Fruit fly (Drosophila melanogaster) whole organism, embryonic: ENCODE data around the gene CG5968.

ENCODE experiments used
- Bteb2 ChIP-seq: fragments of 200-800 bp; sonication (Bioruptor generic); optimal IDR thresholded peaks from 2 replicates; lab custom pipeline; 2016; ENCODE audit warnings: missing biosample characterization, missing genetic modification characterization
- CG10431 ChIP-seq: fragments of 200-800 bp; sonication (Bioruptor generic); optimal IDR thresholded peaks from 3 replicates; lab custom pipeline; 2018; ENCODE audit warnings: missing biosample characterization, mild to moderate bottlenecking, missing genetic modification characterization
- CG10979 ChIP-seq: fragments of 200-800 bp; sonication (Bioruptor generic); optimal IDR thresholded peaks from 2 replicates; lab custom pipeline; 2018; ENCODE audit warnings: missing biosample characterization, mild to moderate bottlenecking, missing genetic modification characterization, moderate library complexity
- CG11695 ChIP-seq: fragments of 200-800 bp; sonication (Bioruptor generic); IDR thresholded peaks from 3 replicates; pipeline ENCODE4 v1.3.6; 2022; ENCODE audit warnings: missing biosample characterization, missing genetic modification characterization
- CG11696 ChIP-seq: fragments of 200-800 bp; sonication (Bioruptor generic); IDR thresholded peaks from 2 replicates; pipeline ENCODE4 v1.3.6; 2022; ENCODE audit warnings: missing biosample characterization, missing genetic modification characterization
- CG12071 ChIP-seq: fragments of 200-800 bp; sonication (Bioruptor generic); optimal IDR thresholded peaks from 3 replicates; lab custom pipeline; 2018; ENCODE audit warnings: missing biosample characterization, mild to moderate bottlenecking, missing genetic modification characterization
- CG12155 ChIP-seq: fragments of 200-800 bp; sonication (Bioruptor generic); optimal IDR thresholded peaks from 3 replicates; lab custom pipeline; 2016; ENCODE audit warnings: missing biosample characterization, missing genetic modification characterization
- CG13287 ChIP-seq: fragments of 200-800 bp; sonication (Bioruptor generic); IDR thresholded peaks from 2 replicates; pipeline ENCODE4 v1.3.6; 2022; ENCODE audit warnings: missing biosample characterization, missing genetic modification characterization; ENCODE audit not compliant: partially characterized antibody
- CG14710 ChIP-seq: fragments of 200-800 bp; sonication (Bioruptor generic); optimal IDR thresholded peaks from 3 replicates; lab custom pipeline; 2019; ENCODE audit warnings: missing biosample characterization, mild to moderate bottlenecking, missing genetic modification characterization, moderate library complexity
- CG15601 ChIP-seq: fragments of 200-800 bp; sonication (Bioruptor generic); optimal IDR thresholded peaks from 3 replicates; lab custom pipeline; 2019; ENCODE audit warnings: missing biosample characterization, mild to moderate bottlenecking, missing genetic modification characterization, moderate library complexity
- CG17186 ChIP-seq: fragments of 200-800 bp; sonication (Bioruptor generic); optimal IDR thresholded peaks from 3 replicates; lab custom pipeline; 2017; ENCODE audit warnings: missing biosample characterization, missing genetic modification reagents, missing genetic modification characterization
- CG18262 ChIP-seq: fragments of 200-800 bp; optimal IDR thresholded peaks from 3 replicates; lab custom pipeline; 2019; ENCODE audit warnings: missing biosample characterization, mild to moderate bottlenecking, missing genetic modification characterization, moderate library complexity
- CG18764 ChIP-seq: fragments of 200-800 bp; sonication (Bioruptor generic); optimal IDR thresholded peaks from 3 replicates; lab custom pipeline; 2016; ENCODE audit warnings: missing biosample characterization, missing genetic modification characterization
- CG2202 ChIP-seq: fragments of 200-800 bp; sonication (Bioruptor generic); optimal IDR thresholded peaks from 2 replicates; lab custom pipeline; 2018; ENCODE audit warnings: missing biosample characterization, mild to moderate bottlenecking, missing genetic modification characterization
- CG2889 ChIP-seq: fragments of 200-800 bp; sonication (Bioruptor generic); IDR thresholded peaks from 3 replicates; pipeline ENCODE4 v1.3.6; 2022; ENCODE audit warnings: missing biosample characterization, missing genetic modification characterization
- CG6272 ChIP-seq: fragments of 200-800 bp; sonication (Bioruptor generic); IDR thresholded peaks from 2 replicates; pipeline ENCODE4 v1.3.6; 2022; ENCODE audit warnings: missing biosample characterization, missing genetic modification characterization
- CG7271 ChIP-seq: fragments of 200-800 bp; sonication (Bioruptor generic); optimal IDR thresholded peaks from 2 replicates; lab custom pipeline; 2018; ENCODE audit warnings: missing biosample characterization, mild to moderate bottlenecking, missing genetic modification characterization, moderate library complexity
- CG7839 ChIP-seq: fragments of 200-800 bp; sonication (Bioruptor generic); optimal IDR thresholded peaks from 3 replicates; lab custom pipeline; 2018; ENCODE audit warnings: missing biosample characterization, mild to moderate bottlenecking, missing genetic modification characterization, moderate library complexity
- CG9215 ChIP-seq: fragments of 200-800 bp; sonication (Bioruptor generic); IDR thresholded peaks from 2 replicates; pipeline ENCODE4 v1.3.6; 2022; ENCODE audit warnings: missing biosample characterization, missing genetic modification characterization
- CG9437 ChIP-seq: fragments of 200-800 bp; sonication (Bioruptor generic); optimal IDR thresholded peaks from 2 replicates; lab custom pipeline; 2018; ENCODE audit warnings: missing biosample characterization, mild to moderate bottlenecking, missing genetic modification characterization
- CG9727 ChIP-seq: fragments of 200-800 bp; sonication (Bioruptor generic); optimal IDR thresholded peaks from 3 replicates; lab custom pipeline; 2017; ENCODE audit warnings: missing biosample characterization, mild to moderate bottlenecking, missing genetic modification characterization
- Elba2 ChIP-seq: fragments of 200-800 bp; sonication (Bioruptor generic); optimal IDR thresholded peaks from 3 replicates; lab custom pipeline; 2016; ENCODE audit warnings: missing biosample characterization, missing genetic modification characterization
- Fer1 ChIP-seq: fragments of 200-800 bp; sonication (Bioruptor generic); optimal IDR thresholded peaks from 2 replicates; lab custom pipeline; 2017; ENCODE audit warnings: missing biosample characterization, mild to moderate bottlenecking, missing genetic modification characterization
- GATAe ChIP-seq: fragments of 200-800 bp; sonication (Bioruptor generic); conservative IDR thresholded peaks from 2 replicates; pipeline ENCODE4 v1.3.6; 2022; ENCODE audit warnings: missing biosample characterization, missing genetic modification characterization
- H15 ChIP-seq: fragments of 200-800 bp; sonication (Bioruptor generic); IDR thresholded peaks from 3 replicates; pipeline ENCODE4 v1.3.6; 2022; ENCODE audit warnings: missing biosample characterization, missing genetic modification characterization
- Lpt ChIP-seq: fragments of >200 bp; optimal IDR thresholded peaks from 2 replicates; lab custom pipeline; 2018; ENCODE audit warnings: missing biosample characterization, missing genetic modification characterization
- NK7.1 ChIP-seq: fragments of 200-800 bp; sonication (Bioruptor generic); optimal IDR thresholded peaks from 3 replicates; lab custom pipeline; 2016; ENCODE audit warnings: missing biosample characterization, missing genetic modification characterization
- TFAM ChIP-seq: fragments of 200-800 bp; sonication (Bioruptor generic); optimal IDR thresholded peaks from 2 replicates; lab custom pipeline; 2017; ENCODE audit warnings: missing biosample characterization, missing genetic modification characterization, inconsistent platforms
- Usf ChIP-seq: fragments of 200-800 bp; sonication (Bioruptor generic); optimal IDR thresholded peaks from 2 replicates; lab custom pipeline; 2017; ENCODE audit warnings: missing genotype, missing biosample characterization, missing genetic modification characterization
- abd-A ChIP-seq: fragments of 200-800 bp; sonication (Bioruptor generic); optimal IDR thresholded peaks from 3 replicates; lab custom pipeline; 2019; ENCODE audit warnings: missing biosample characterization, mild to moderate bottlenecking, missing genetic modification characterization, moderate library complexity
- ato ChIP-seq: fragments of 200-800 bp; sonication (Bioruptor generic); IDR thresholded peaks from 2 replicates; pipeline ENCODE4 v1.3.6; 2022; ENCODE audit warnings: missing biosample characterization, missing genetic modification characterization; ENCODE audit not compliant: partially characterized antibody
- cas ChIP-seq: fragments of 200-800 bp; sonication (Bioruptor generic); IDR thresholded peaks from 2 replicates; pipeline ENCODE4 v1.3.6; 2022; ENCODE audit warnings: missing biosample characterization, missing genetic modification characterization
- crol ChIP-seq: fragments of 200-800 bp; sonication (Bioruptor generic); IDR thresholded peaks from 2 replicates; pipeline ENCODE4 v1.3.6; 2022; ENCODE audit warnings: missing biosample characterization, missing genetic modification characterization
- dimm ChIP-seq: fragments of 200-800 bp; sonication (Bioruptor generic); IDR thresholded peaks from 2 replicates; pipeline ENCODE4 v1.3.6; 2022; ENCODE audit warnings: missing biosample characterization, missing genetic modification characterization
- dmrt11E ChIP-seq: fragments of 200-800 bp; sonication (Bioruptor generic); optimal IDR thresholded peaks from 3 replicates; lab custom pipeline; 2018; ENCODE audit warnings: missing biosample characterization, mild to moderate bottlenecking, missing genetic modification characterization, moderate library complexity
- fd64A ChIP-seq: fragments of 200-800 bp; sonication (Bioruptor generic); optimal IDR thresholded peaks from 3 replicates; lab custom pipeline; 2018; ENCODE audit warnings: missing biosample characterization, mild to moderate bottlenecking, missing genetic modification characterization
- fru ChIP-seq: fragments of >200 bp; optimal IDR thresholded peaks from 2 replicates; lab custom pipeline; 2017
- gro ChIP-seq: fragments of 200-800 bp; sonication (Bioruptor generic); optimal IDR thresholded peaks from 2 replicates; lab custom pipeline; 2016; ENCODE audit warnings: missing biosample characterization, missing genetic modification characterization
- gsb-n ChIP-seq: fragments of 200-800 bp; sonication (Bioruptor generic); optimal IDR thresholded peaks from 3 replicates; lab custom pipeline; 2018; ENCODE audit warnings: missing biosample characterization, mild to moderate bottlenecking, missing genetic modification characterization
- kni ChIP-seq: fragments of 200-800 bp; sonication (Bioruptor generic); optimal IDR thresholded peaks from 3 replicates; lab custom pipeline; 2017; ENCODE audit warnings: mild to moderate bottlenecking, missing biosample characterization, missing genetic modification reagents, missing genetic modification characterization
- odd ChIP-seq: fragments of 200-800 bp; sonication (Bioruptor generic); optimal IDR thresholded peaks from 2 replicates; lab custom pipeline; 2017; ENCODE audit warnings: missing biosample characterization, mild to moderate bottlenecking, missing genetic modification characterization
- org-1 ChIP-seq: fragments of 200-800 bp; sonication (Bioruptor generic); optimal IDR thresholded peaks from 2 replicates; lab custom pipeline; 2017; ENCODE audit warnings: missing biosample characterization, missing genetic modification characterization
- pb ChIP-seq: fragments of 200-800 bp; sonication (Bioruptor generic); optimal IDR thresholded peaks from 3 replicates; lab custom pipeline; 2016; ENCODE audit warnings: missing biosample characterization, missing genetic modification characterization
- peb ChIP-seq: fragments of 200-800 bp; sonication (Bioruptor generic); IDR thresholded peaks from 2 replicates; pipeline ENCODE4 v1.3.6; 2022; ENCODE audit warnings: missing biosample characterization, missing genetic modification characterization
- phol ChIP-seq: fragments of 200-800 bp; sonication (Bioruptor generic); optimal IDR thresholded peaks from 3 replicates; lab custom pipeline; 2018; ENCODE audit warnings: missing biosample characterization, mild to moderate bottlenecking, missing genetic modification characterization, moderate library complexity
- pros ChIP-seq: fragments of 200-800 bp; sonication (Bioruptor generic); optimal IDR thresholded peaks from 3 replicates; lab custom pipeline; 2019; ENCODE audit warnings: missing biosample characterization, mild to moderate bottlenecking, missing genetic modification characterization, moderate library complexity
- repo ChIP-seq: fragments of 200-800 bp; sonication (Bioruptor generic); optimal IDR thresholded peaks from 2 replicates; lab custom pipeline; 2016; ENCODE audit warnings: missing biosample characterization, missing genetic modification characterization
- sd ChIP-seq: fragments of 200-800 bp; sonication (Bioruptor generic); optimal IDR thresholded peaks from 3 replicates; lab custom pipeline; 2018; ENCODE audit warnings: missing biosample characterization, mild to moderate bottlenecking, missing genetic modification characterization, moderate library complexity
- stwl ChIP-seq: fragments of 200-800 bp; sonication (Bioruptor generic); optimal IDR thresholded peaks from 3 replicates; lab custom pipeline; 2018; ENCODE audit warnings: missing biosample characterization, mild to moderate bottlenecking, missing genetic modification characterization, moderate library complexity
- vfl ChIP-seq: fragments of 200-800 bp; sonication (Bioruptor generic); optimal IDR thresholded peaks from 2 replicates; lab custom pipeline; 2016; ENCODE audit warnings: missing biosample characterization, missing genetic modification characterization

The CG5968 gene

dm6 chr2L:16542997-16543593 is 6.7 kb downstream of the CG5968 start (continued):
- TF ChIP-seq stwl (tag; lab: Kevin White, UChicago) (peak; percentile 91), CG9215 (GFP tag; lab: Robert Waterston, UW) (no peak), CG17186 (GFP tag; lab: Kevin White, UChicago) (peak; percentile 55), CG18764 (GFP tag; lab: Kevin White, UChicago) (peak; percentile 55), Bteb2 (GFP tag; lab: Kevin White, UChicago) (peak; percentile 82), odd (peak; percentile 87), CG11696 (GFP tag; lab: Robert Waterston, UW) (0 out of 2 replicates have a peak, but pooled peaks have one; percentile 12), CG7271 (tag; lab: Kevin White, UChicago) (peak; percentile 78), repo (GFP tag; lab: Kevin White, UChicago) (peak; percentile 39), phol (tag; lab: Kevin White, UChicago) (peak; percentile 80), sd (peak; percentile 36), CG2202 (tag; lab: Kevin White, UChicago) (peak; percentile 81), CG18262 (tag; lab: Kevin White, UChicago) (peak; percentile 62), CG13287 (no peak; the same call in 1 of the 2 replicates), peb (no peak), dimm (GFP tag; lab: Robert Waterston, UW) (no peak), CG14710 (tag; lab: Kevin White, UChicago) (peak; percentile 63), kni (GFP tag; lab: Kevin White, UChicago) (peak; percentile 63), CG11695 (GFP tag; lab: Robert Waterston, UW) (peak; percentile 63; the same call in 2 of the 3 replicates), vfl (GFP tag; lab: Kevin White, UChicago) (peak; percentile 8), NK7.1 (peak; percentile 39), H15 (peak; percentile 58; the same call in 2 of the 3 replicates), fru (lab: Kevin White, UChicago) (no peak), CG12071 (peak; percentile 93), Usf (GFP tag; lab: Kevin White, UChicago) (peak; percentile 32), CG10431 (GFP tag; lab: Kevin White, UChicago) (peak; percentile 77), fd64A (peak; percentile 88), CG9437 (GFP tag; lab: Kevin White, UChicago) (peak; percentile 92), Elba2 (no peak), dmrt11E (tag; lab: Kevin White, UChicago) (peak; percentile 45), crol (GFP tag; lab: Robert Waterston, UW) (peak; percentile 13; the same call in 1 of the 2 replicates), CG6272 (peak; percentile 39; the same call in 1 of the 2 replicates), CG9727 (no peak), CG7839 (tag; lab: Kevin White, UChicago) (peak; percentile 31), pb (peak; percentile 9), TFAM (GFP tag; lab: Kevin White, UChicago) (no peak), abd-A (tag; lab: Kevin White, UChicago) (peak; percentile 46), CG2889 (GFP tag; lab: Robert Waterston, UW) (no peak), CG15601 (tag; lab: Kevin White, UChicago) (peak; percentile 78), pros (GFP tag; lab: Kevin White, UChicago) (no peak), org-1 (GFP tag; lab: Kevin White, UChicago) (peak; percentile 78), CG12155 (GFP tag; lab: Kevin White, UChicago) (peak; percentile 24), gro (GFP tag; lab: Kevin White, UChicago) (no peak), GATAe (no peak), gsb-n (tag; lab: Kevin White, UChicago) (peak; percentile 76), cas (GFP tag; lab: Robert Waterston, UW) (no peak), Fer1 (GFP tag; lab: Kevin White, UChicago) (peak; percentile 94), ato (GFP tag; lab: Robert Waterston, UW) (no peak), Lpt (GFP tag; lab: Kevin White, UChicago) (no peak), CG10979 (tag; lab: Kevin White, UChicago) (peak; percentile 65)
